Worm (Caenorhabditis elegans): Measurements from ENCODE around the gene W01C8.5.

DNA sequence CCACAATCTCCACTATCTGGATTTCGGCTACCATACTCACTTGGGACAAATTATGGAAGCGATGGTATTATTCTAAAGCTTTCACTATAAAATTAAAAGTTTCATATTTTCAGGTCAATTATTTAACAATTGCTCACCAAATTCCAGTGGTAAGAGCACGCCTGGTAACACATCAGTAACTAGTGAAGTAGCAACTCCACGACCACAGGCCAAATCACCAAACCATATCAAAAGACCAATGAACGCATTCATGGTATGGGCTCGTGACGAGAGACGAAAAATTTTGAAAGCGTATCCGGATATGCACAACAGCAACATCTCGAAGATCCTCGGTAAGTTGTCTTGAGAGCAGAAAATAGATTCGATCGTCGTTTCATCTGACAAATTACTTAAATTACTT, 24.5 kb downstream of the W01C8.5 start:
- TF ChIP-seq hlh-26 (GFP tag; conservative IDR thresholded peaks at IDR 0.05) (no peak), snpc-4 (GFP tag; optimal IDR thresholded peaks at IDR 0.05) (no peak), snpc-4 (tag; optimal IDR thresholded peaks at IDR 0.05) (no peak), Y53G8AR.9 (GFP tag; conservative IDR thresholded peaks at IDR 0.05) (no peak), unc-62 (GFP tag; optimal IDR thresholded peaks at IDR 0.05) (no peak), Y53F4B.3 (GFP tag; IDR thresholded peaks at IDR 0.05) (no peak), ama-1 (optimal IDR thresholded peaks at IDR 0.05) (no peak), ama-1 (GFP tag; optimal IDR thresholded peaks at IDR 0.05) (no peak), snpc-3.4 (tag; optimal IDR thresholded peaks at IDR 0.05) (no peak), athp-1 (tag; optimal IDR thresholded peaks at IDR 0.05) (no peak), unc-130 (GFP tag; optimal IDR thresholded peaks at IDR 0.05) (no peak), nfya-2 (GFP tag; IDR thresholded peaks at IDR 0.05) (no peak)
